Fruit fly (Drosophila melanogaster) whole organism, embryonic: ENCODE results near the gene Drsl1.
A peak's percentile ranks its signal among the peaks of the same experiment; 100 is the strongest.

ENCODE experiments used
- Bgb ChIP-seq: fragments of 200-800 bp; sonication (Bioruptor generic); IDR thresholded peaks from 2 replicates; pipeline ENCODE4 v1.3.6; 2022; ENCODE audit warnings: missing biosample characterization, missing genetic modification characterization; ENCODE audit not compliant: partially characterized antibody
- CG10959 ChIP-seq: fragments of 200-800 bp; sonication (Bioruptor generic); IDR thresholded peaks from 2 replicates; pipeline ENCODE4 v1.3.6; 2022; ENCODE audit warnings: missing biosample characterization, missing genetic modification characterization
- CG11247 ChIP-seq: fragments of 200-800 bp; sonication (Bioruptor generic); IDR thresholded peaks from 2 replicates; pipeline ENCODE4 v1.3.6; 2022; ENCODE audit warnings: missing biosample characterization, missing genetic modification characterization
- CG13123 ChIP-seq: fragments of 200-800 bp; sonication (Bioruptor generic); optimal IDR thresholded peaks from 2 replicates; lab custom pipeline; 2016; ENCODE audit warnings: missing biosample characterization, missing genetic modification characterization
- CG14710 ChIP-seq: fragments of 200-800 bp; sonication (Bioruptor generic); optimal IDR thresholded peaks from 3 replicates; lab custom pipeline; 2019; ENCODE audit warnings: missing biosample characterization, mild to moderate bottlenecking, missing genetic modification characterization, moderate library complexity
- CG15269 ChIP-seq: fragments of 200-800 bp; sonication (Bioruptor generic); optimal IDR thresholded peaks from 2 replicates; lab custom pipeline; 2018; ENCODE audit warnings: missing biosample characterization, mild to moderate bottlenecking, missing genetic modification characterization, moderate library complexity
- CG15601 ChIP-seq: fragments of 200-800 bp; sonication (Bioruptor generic); optimal IDR thresholded peaks from 3 replicates; lab custom pipeline; 2019; ENCODE audit warnings: missing biosample characterization, mild to moderate bottlenecking, missing genetic modification characterization, moderate library complexity
- CG17359 ChIP-seq: fragments of 200-800 bp; sonication (Bioruptor generic); optimal IDR thresholded peaks from 3 replicates; lab custom pipeline; 2018; ENCODE audit warnings: missing biosample characterization, mild to moderate bottlenecking, missing genetic modification characterization, moderate library complexity
- CG17361 ChIP-seq: fragments of 200-800 bp; sonication (Bioruptor generic); IDR thresholded peaks from 3 replicates; pipeline ENCODE4 v1.3.6; 2022; ENCODE audit warnings: missing biosample characterization, missing genetic modification characterization
- CG17802 ChIP-seq: fragments of 200-800 bp; sonication (Bioruptor generic); optimal IDR thresholded peaks from 2 replicates; lab custom pipeline; 2018; ENCODE audit warnings: missing biosample characterization, mild to moderate bottlenecking, missing genetic modification characterization, moderate library complexity
- CG32767 ChIP-seq: fragments of 200-800 bp; sonication (Bioruptor generic); IDR thresholded peaks from 2 replicates; pipeline ENCODE4 v1.3.6; 2022; ENCODE audit warnings: missing biosample characterization, missing genetic modification characterization
- CG3995 ChIP-seq: fragments of 200-800 bp; sonication (Bioruptor generic); optimal IDR thresholded peaks from 3 replicates; lab custom pipeline; 2016; ENCODE audit warnings: missing biosample characterization, missing genetic modification characterization
- CG6854 ChIP-seq: fragments of 200-800 bp; sonication (Bioruptor generic); optimal IDR thresholded peaks from 3 replicates; lab custom pipeline; 2017; ENCODE audit warnings: missing biosample characterization, mild to moderate bottlenecking, missing genetic modification characterization
- CG8944 ChIP-seq: fragments of 200-800 bp; sonication (Bioruptor generic); optimal IDR thresholded peaks from 3 replicates; lab custom pipeline; 2016; ENCODE audit warnings: missing biosample characterization, missing genetic modification characterization
- CG9797 ChIP-seq: fragments of 200-800 bp; sonication (Bioruptor generic); optimal IDR thresholded peaks from 3 replicates; lab custom pipeline; 2018; ENCODE audit warnings: missing biosample characterization, mild to moderate bottlenecking, missing genetic modification characterization
- CG9932 ChIP-seq: fragments of 200-800 bp; sonication (Bioruptor generic); IDR thresholded peaks from 2 replicates; pipeline ENCODE4 v1.3.6; 2022; ENCODE audit warnings: missing biosample characterization, missing genetic modification characterization
- Dfd ChIP-seq, 2 experiments: fragments of >200 bp; optimal IDR thresholded peaks; 2 replicates each; lab custom pipeline; 2017; ENCODE audit warnings: missing biosample characterization in 2 of 2, missing genetic modification characterization in 2 of 2
- Dip2 ChIP-seq: fragments of 200-800 bp; sonication (Bioruptor generic); IDR thresholded peaks from 2 replicates; pipeline ENCODE4 v1.3.6; 2022; ENCODE audit warnings: missing biosample characterization, missing genetic modification characterization
- Dref ChIP-seq: fragments of 200-800 bp; sonication (Bioruptor generic); IDR thresholded peaks from 2 replicates; pipeline ENCODE4 v1.3.6; 2022; ENCODE audit warnings: missing biosample characterization, missing genetic modification characterization
- GATAe ChIP-seq: fragments of 200-800 bp; sonication (Bioruptor generic); conservative IDR thresholded peaks from 2 replicates; pipeline ENCODE4 v1.3.6; 2022; ENCODE audit warnings: missing biosample characterization, missing genetic modification characterization
- H2.0 ChIP-seq: fragments of 200-800 bp; sonication (Bioruptor generic); IDR thresholded peaks from 2 replicates; pipeline ENCODE4 v1.3.6; 2022; ENCODE audit warnings: missing biosample characterization, missing genetic modification characterization
- HLH3B ChIP-seq: fragments of 200-800 bp; sonication (Bioruptor generic); IDR thresholded peaks from 2 replicates; pipeline ENCODE4 v1.3.6; 2022; ENCODE audit warnings: missing biosample characterization, missing genetic modification characterization
- HLH54F ChIP-seq: fragments of 200-800 bp; sonication (Bioruptor generic); optimal IDR thresholded peaks from 3 replicates; lab custom pipeline; 2016; ENCODE audit warnings: missing biosample characterization, missing genetic modification characterization
- Lhr ChIP-seq: fragments of 200-800 bp; sonication (Bioruptor generic); optimal IDR thresholded peaks from 3 replicates; lab custom pipeline; 2017; ENCODE audit warnings: mild to moderate bottlenecking, missing biosample characterization, missing genetic modification reagents, missing genetic modification characterization
- NC2α ChIP-seq: fragments of 200-800 bp; sonication (Bioruptor generic); optimal IDR thresholded peaks from 2 replicates; lab custom pipeline; 2016; ENCODE audit warnings: missing biosample characterization, missing genetic modification characterization
- NfI ChIP-seq: fragments of 200-800 bp; sonication (Bioruptor generic); optimal IDR thresholded peaks from 3 replicates; lab custom pipeline; 2018; ENCODE audit warnings: missing biosample characterization, mild to moderate bottlenecking, missing genetic modification characterization, moderate library complexity
- Opbp ChIP-seq: fragments of 200-800 bp; sonication (Bioruptor generic); IDR thresholded peaks from 3 replicates; pipeline ENCODE4 v1.3.6; 2022; ENCODE audit warnings: missing biosample characterization, missing genetic modification characterization; ENCODE audit not compliant: partially characterized antibody
- Sox100B ChIP-seq: fragments of 200-800 bp; sonication (Bioruptor generic); optimal IDR thresholded peaks from 3 replicates; lab custom pipeline; 2018; ENCODE audit warnings: missing biosample characterization, mild to moderate bottlenecking, missing genetic modification characterization
- Trl ChIP-seq, 3 experiments: fragments of >200 bp in 2 of 3; fragments of 200-800 bp in 1 of 3; sonication (Bioruptor generic) in 1 of 3; optimal IDR thresholded peaks; 2 replicates in 1 of 3; 3 replicates in 2 of 3; lab custom pipeline; 2016 to 2017; ENCODE audit warnings: missing biosample characterization in 1 of 3, missing genetic modification characterization in 1 of 3
- cas ChIP-seq: fragments of 200-800 bp; sonication (Bioruptor generic); IDR thresholded peaks from 2 replicates; pipeline ENCODE4 v1.3.6; 2022; ENCODE audit warnings: missing biosample characterization, missing genetic modification characterization
- dan ChIP-seq: fragments of 200-800 bp; sonication (Bioruptor generic); IDR thresholded peaks from 2 replicates; pipeline ENCODE4 v1.3.6; 2022; ENCODE audit warnings: missing biosample characterization, missing genetic modification characterization
- danr ChIP-seq: fragments of 200-800 bp; sonication (Bioruptor generic); IDR thresholded peaks from 2 replicates; pipeline ENCODE4 v1.3.6; 2022; ENCODE audit warnings: missing biosample characterization, missing genetic modification characterization
- dati ChIP-seq: fragments of 200-800 bp; sonication (Bioruptor generic); IDR thresholded peaks from 2 replicates; pipeline ENCODE4 v1.3.6; 2022; ENCODE audit warnings: missing biosample characterization, missing genetic modification characterization
- emc ChIP-seq: fragments of 200-800 bp; sonication (Bioruptor generic); optimal IDR thresholded peaks from 2 replicates; lab custom pipeline; 2016; ENCODE audit warnings: missing biosample characterization, missing genetic modification characterization
- en ChIP-seq: fragments of 200-800 bp; sonication (Bioruptor generic); optimal IDR thresholded peaks from 2 replicates; lab custom pipeline; 2016; ENCODE audit warnings: missing biosample characterization, missing genetic modification characterization
- fd102C ChIP-seq: fragments of 200-800 bp; sonication (Bioruptor generic); optimal IDR thresholded peaks from 2 replicates; lab custom pipeline; 2018; ENCODE audit warnings: missing biosample characterization, mild to moderate bottlenecking, missing genetic modification characterization, moderate library complexity
- fd3F ChIP-seq: fragments of 200-800 bp; sonication (Bioruptor generic); optimal IDR thresholded peaks from 2 replicates; lab custom pipeline; 2018; ENCODE audit warnings: missing biosample characterization, mild to moderate bottlenecking, missing genetic modification characterization, moderate library complexity
- fd64A ChIP-seq: fragments of 200-800 bp; sonication (Bioruptor generic); optimal IDR thresholded peaks from 3 replicates; lab custom pipeline; 2018; ENCODE audit warnings: missing biosample characterization, mild to moderate bottlenecking, missing genetic modification characterization
- hb ChIP-seq: fragments of 200-800 bp; sonication (Bioruptor generic); IDR thresholded peaks from 3 replicates; pipeline ENCODE4 v1.3.6; 2022; ENCODE audit warnings: missing biosample characterization, missing genetic modification characterization; ENCODE audit not compliant: partially characterized antibody
- hth ChIP-seq: fragments of >200 bp; optimal IDR thresholded peaks from 2 replicates; lab custom pipeline; 2017; ENCODE audit warnings: inconsistent platforms
- ind ChIP-seq: fragments of 200-800 bp; sonication (Bioruptor generic); optimal IDR thresholded peaks from 3 replicates; lab custom pipeline; 2016; ENCODE audit warnings: missing biosample characterization, missing genetic modification characterization
- jigr1 ChIP-seq: fragments of 200-800 bp; sonication (Bioruptor generic); IDR thresholded peaks from 3 replicates; pipeline ENCODE4 v1.3.6; 2022; ENCODE audit warnings: missing biosample characterization, missing genetic modification characterization
- kay ChIP-seq: fragments of 200-800 bp; sonication (Bioruptor generic); optimal IDR thresholded peaks from 2 replicates; lab custom pipeline; 2016; ENCODE audit warnings: missing biosample characterization, missing genetic modification characterization
- ken ChIP-seq: fragments of 200-800 bp; sonication (Bioruptor generic); IDR thresholded peaks from 3 replicates; pipeline ENCODE4 v1.3.6; 2022; ENCODE audit warnings: missing biosample characterization, missing genetic modification characterization
- lbe ChIP-seq: fragments of 200-800 bp; sonication (Bioruptor generic); optimal IDR thresholded peaks from 2 replicates; lab custom pipeline; 2016; ENCODE audit warnings: missing biosample characterization, mild to moderate bottlenecking, missing genetic modification characterization
- mam ChIP-seq: fragments of 200-800 bp; sonication (Bioruptor generic); optimal IDR thresholded peaks from 3 replicates; lab custom pipeline; 2016; ENCODE audit warnings: missing biosample characterization, missing genetic modification characterization
- onecut ChIP-seq: fragments of 200-800 bp; sonication (Bioruptor generic); IDR thresholded peaks from 2 replicates; pipeline ENCODE4 v1.3.6; 2022; ENCODE audit warnings: missing biosample characterization, missing genetic modification characterization
- stwl ChIP-seq: fragments of 200-800 bp; sonication (Bioruptor generic); optimal IDR thresholded peaks from 3 replicates; lab custom pipeline; 2018; ENCODE audit warnings: missing biosample characterization, mild to moderate bottlenecking, missing genetic modification characterization, moderate library complexity
- trh ChIP-seq: fragments of 200-800 bp; sonication (Bioruptor generic); optimal IDR thresholded peaks from 2 replicates; lab custom pipeline; 2016; ENCODE audit warnings: missing biosample characterization, missing genetic modification characterization
- tup ChIP-seq: fragments of 200-800 bp; sonication (Bioruptor generic); optimal IDR thresholded peaks from 2 replicates; lab custom pipeline; 2016; ENCODE audit warnings: missing biosample characterization, mild to moderate bottlenecking, missing genetic modification characterization, moderate library complexity
- twi ChIP-seq: fragments of 200-800 bp; optimal IDR thresholded peaks from 2 replicates; lab custom pipeline; 2019; ENCODE audit warnings: missing biosample characterization, mild to moderate bottlenecking, missing genetic modification characterization, moderate library complexity
- wdn ChIP-seq: fragments of 200-800 bp; sonication (Bioruptor generic); IDR thresholded peaks from 2 replicates; pipeline ENCODE4 v1.3.6; 2022; ENCODE audit warnings: missing biosample characterization, missing genetic modification characterization

Gene Drsl1

DNA sequence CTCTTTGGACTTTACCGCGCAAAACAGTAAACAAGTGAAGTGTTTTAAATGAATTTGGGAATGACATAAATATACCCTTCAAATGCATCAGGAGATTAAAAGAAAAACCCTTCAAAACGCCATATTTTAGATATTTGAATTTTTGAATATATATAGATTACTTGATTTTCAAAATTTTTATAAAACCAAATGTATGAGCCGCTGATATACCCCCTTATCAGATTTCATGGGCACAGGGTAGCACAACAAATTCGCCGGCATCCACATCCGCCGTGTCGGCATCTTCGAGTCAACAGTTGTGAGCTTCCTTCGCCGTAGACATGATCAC lies 42.3 kb upstream of the Drsl1 start, which contains the start of gene Ids (continued):
- TF ChIP-seq CG17359 (tag; lab: Kevin White, UChicago), result peak; percentile 79
- no peak for TF ChIP-seq GATAe
- peak; percentile 72; the same call in 1 of the 2 replicates for TF ChIP-seq wdn (GFP tag; lab: Robert Waterston, UW)
- TF ChIP-seq mam (GFP tag; lab: Kevin White, UChicago), result peak; percentile 39
- TF ChIP-seq Dip2 (GFP tag; lab: Robert Waterston, UW), result no peak
- TF ChIP-seq CG13123 (GFP tag; lab: Kevin White, UChicago), result no peak
- TF ChIP-seq onecut, result peak; percentile 45
- TF ChIP-seq Opbp, result no peak
- no peak for TF ChIP-seq hb (GFP tag; lab: Robert Waterston, UW)
- TF ChIP-seq stwl, result no peak
- TF ChIP-seq dati (GFP tag; lab: Robert Waterston, UW), result peak; percentile 23; the same call in 1 of the 2 replicates
- TF ChIP-seq CG15269 (tag; lab: Kevin White, UChicago), result no peak
- TF ChIP-seq CG9932, result peak; percentile 70
- TF ChIP-seq jigr1 (GFP tag; lab: Robert Waterston, UW), result no peak
- peak; percentile 57 for TF ChIP-seq H2.0 (GFP tag; lab: Robert Waterston, UW)
- TF ChIP-seq Lhr (GFP tag; lab: Kevin White, UChicago), result peak; percentile 24
- TF ChIP-seq ind (GFP tag; lab: Kevin White, UChicago), result peak; percentile 56
- peak; percentile 37 for TF ChIP-seq HLH54F (GFP tag; lab: Kevin White, UChicago)
- TF ChIP-seq fd3F (GFP tag; lab: Kevin White, UChicago), result peak; percentile 56
- peak; percentile 57 for TF ChIP-seq danr
- TF ChIP-seq NfI (GFP tag; lab: Kevin White, UChicago), result peak; percentile 61
- no peak for TF ChIP-seq CG9797
- no peak for TF ChIP-seq Trl (optimal IDR thresholded peaks at IDR 0.05; lab: Kevin White, UChicago)
- no peak for TF ChIP-seq Trl (GFP tag; optimal IDR thresholded peaks at IDR 0.05; lab: Kevin White, UChicago)
- peak; percentile 29 for TF ChIP-seq CG14710 (tag; lab: Kevin White, UChicago)
- no peak for TF ChIP-seq fd102C (GFP tag; lab: Kevin White, UChicago)
- no peak for TF ChIP-seq Sox100B (GFP tag; lab: Kevin White, UChicago)
- peak; percentile 9 for TF ChIP-seq CG15601 (tag; lab: Kevin White, UChicago)
- TF ChIP-seq CG11247 (GFP tag; lab: Robert Waterston, UW), result peak; percentile 72
- no peak for TF ChIP-seq CG10959 (GFP tag; lab: Robert Waterston, UW)
- no peak for TF ChIP-seq twi
- peak; percentile 76 for TF ChIP-seq CG32767 (GFP tag; lab: Robert Waterston, UW)
- TF ChIP-seq CG17802 (tag; lab: Kevin White, UChicago), result peak; percentile 22
- TF ChIP-seq emc (GFP tag; lab: Kevin White, UChicago), result no peak
- TF ChIP-seq CG3995 (GFP tag; lab: Kevin White, UChicago), result no peak
- TF ChIP-seq Bgb, result no peak
- no peak for TF ChIP-seq Dfd (GFP tag; optimal IDR thresholded peaks at IDR 0.05; lab: Kevin White, UChicago)
- no peak for TF ChIP-seq hth
- TF ChIP-seq HLH3B (GFP tag; lab: Robert Waterston, UW), result peak; percentile 83
- no peak for TF ChIP-seq fd64A (GFP tag; lab: Kevin White, UChicago)
- TF ChIP-seq en (GFP tag; lab: Kevin White, UChicago), result no peak
- TF ChIP-seq tup (GFP tag; lab: Kevin White, UChicago), result peak; percentile 13
- TF ChIP-seq CG8944 (GFP tag; lab: Kevin White, UChicago), result no peak
- no peak for TF ChIP-seq Dref (GFP tag; lab: Robert Waterston, UW)
- peak; percentile 48; the same call in 1 of the 3 replicates for TF ChIP-seq ken (GFP tag; lab: Robert Waterston, UW)
- TF ChIP-seq NC2α, result no peak
- TF ChIP-seq trh (GFP tag; lab: Kevin White, UChicago), result peak; percentile 11
- TF ChIP-seq dan (GFP tag; lab: Robert Waterston, UW), result no peak
- TF ChIP-seq CG17361, result peak; percentile 72
- TF ChIP-seq CG6854 (GFP tag; lab: Kevin White, UChicago), result peak; percentile 34
- peak; percentile 58; the same call in 1 of the 2 replicates for TF ChIP-seq cas
- peak; percentile 27 for TF ChIP-seq lbe (GFP tag; lab: Kevin White, UChicago)
- TF ChIP-seq kay, result no peak
